Fruit fly (Drosophila melanogaster) whole organism, wandering third instar larva: ENCODE measurements around the gene Ir67b.

Experiments used
- Abd-B ChIP-seq: fragments of >200 bp; optimal IDR thresholded peaks from 2 replicates; lab custom pipeline; 2017; ENCODE audit warnings: missing biosample characterization, missing genetic modification characterization
- CG32264 ChIP-seq: fragments of 200-800 bp; sonication (Bioruptor generic); optimal IDR thresholded peaks from 2 replicates; lab custom pipeline; 2016; ENCODE audit warnings: missing biosample characterization, missing genetic modification characterization
- CG9705 ChIP-seq: fragments of 200-800 bp; sonication (Bioruptor generic); optimal IDR thresholded peaks from 2 replicates; lab custom pipeline; 2018; ENCODE audit warnings: missing biosample characterization, mild to moderate bottlenecking, missing genetic modification characterization
- CrebA ChIP-seq: fragments of 200-800 bp; sonication (Bioruptor generic); optimal IDR thresholded peaks from 2 replicates; lab custom pipeline; 2016; ENCODE audit warnings: missing biosample characterization, mild to moderate bottlenecking, missing genetic modification characterization, borderline replicate concordance
- Dif ChIP-seq: fragments of 200-275, 200-300 bp; sonication (Bioruptor generic); optimal IDR thresholded peaks from 2 replicates; lab custom pipeline; 2018; ENCODE audit warnings: missing biosample characterization, missing genetic modification characterization; ENCODE audit not compliant: partially characterized antibody
- HLH106 ChIP-seq: fragments of 200-800 bp; optimal IDR thresholded peaks from 3 replicates; lab custom pipeline; 2019; ENCODE audit warnings: missing biosample characterization, mild to moderate bottlenecking, missing genetic modification characterization, moderate library complexity
- Hnf4 ChIP-seq: fragments of 200-800 bp; sonication (Bioruptor generic); optimal IDR thresholded peaks from 2 replicates; lab custom pipeline; 2016; ENCODE audit warnings: missing biosample characterization, mild to moderate bottlenecking, missing genetic modification characterization
- Hr78 ChIP-seq: fragments of >200 bp; optimal IDR thresholded peaks from 2 replicates; lab custom pipeline; 2017; ENCODE audit warnings: missing biosample characterization, missing genetic modification characterization
- Jra ChIP-seq: sonication (Bioruptor generic); optimal IDR thresholded peaks from 2 replicates; lab custom pipeline; 2016; ENCODE audit warnings: missing biosample characterization, missing genetic modification characterization
- Mio ChIP-seq: sonication (Bioruptor generic); optimal IDR thresholded peaks from 2 replicates; lab custom pipeline; 2016; ENCODE audit warnings: missing biosample characterization, missing genetic modification characterization
- Myc ChIP-seq: fragments of >200 bp; optimal IDR thresholded peaks from 2 replicates; lab custom pipeline; 2017
- N ChIP-seq: fragments of >200 bp; optimal IDR thresholded peaks from 2 replicates; lab custom pipeline; 2018; ENCODE audit warnings: missing biosample characterization, missing external identifiers, missing genetic modification characterization
- OdsH ChIP-seq: fragments of 200-800 bp; sonication (Bioruptor generic); optimal IDR thresholded peaks from 2 replicates; lab custom pipeline; 2016; ENCODE audit warnings: missing biosample characterization, mild to moderate bottlenecking, missing genetic modification characterization
- Rel ChIP-seq, 2 experiments: fragments of 200-800 bp; sonication (Bioruptor generic) in 1 of 2; optimal IDR thresholded peaks; 2 replicates in 1 of 2; 3 replicates in 1 of 2; lab custom pipeline; 2016 to 2019; ENCODE audit warnings: mild to moderate bottlenecking in 2 of 2, missing biosample characterization in 2 of 2, missing genetic modification characterization in 2 of 2, moderate library complexity in 1 of 2
- Sp1 ChIP-seq: fragments of 200-800 bp; sonication (Bioruptor generic); optimal IDR thresholded peaks from 3 replicates; lab custom pipeline; 2019; ENCODE audit warnings: missing biosample characterization, mild to moderate bottlenecking, missing genetic modification characterization, moderate library complexity
- Vsx2 ChIP-seq: fragments of 200-300, 225-300 bp; sonication (Bioruptor generic); optimal IDR thresholded peaks from 2 replicates; lab custom pipeline; 2018; ENCODE audit warnings: missing biosample characterization, missing genetic modification characterization; ENCODE audit not compliant: partially characterized antibody
- brk ChIP-seq: fragments of 200-800 bp; sonication (Bioruptor generic); optimal IDR thresholded peaks from 2 replicates; lab custom pipeline; 2016; ENCODE audit warnings: missing biosample characterization, mild to moderate bottlenecking, missing genetic modification characterization
- dmrt93B ChIP-seq: fragments of 200-800 bp; sonication (Bioruptor generic); optimal IDR thresholded peaks from 2 replicates; lab custom pipeline; 2018; ENCODE audit warnings: missing biosample characterization, mild to moderate bottlenecking, missing genetic modification characterization
- dsf ChIP-seq: sonication (Bioruptor generic); optimal IDR thresholded peaks from 2 replicates; lab custom pipeline; 2016; ENCODE audit warnings: missing biosample characterization, missing genetic modification characterization, borderline replicate concordance
- ey ChIP-seq: fragments of 200-800 bp; sonication (Bioruptor generic); optimal IDR thresholded peaks from 2 replicates; lab custom pipeline; 2016; ENCODE audit warnings: missing biosample characterization, missing genetic modification characterization
- foxo ChIP-seq, 2 experiments: fragments of 200-800 bp; sonication (Bioruptor generic); optimal IDR thresholded peaks; 2 replicates in 1 of 2; 3 replicates in 1 of 2; lab custom pipeline; 2016 to 2017; ENCODE audit warnings: missing biosample characterization in 2 of 2, missing genetic modification characterization in 2 of 2
- fru ChIP-seq: fragments of 200-800 bp; sonication (Bioruptor generic); optimal IDR thresholded peaks from 3 replicates; lab custom pipeline; 2016; ENCODE audit warnings: missing biosample characterization, mild to moderate bottlenecking, missing genetic modification characterization
- lola ChIP-seq: fragments of >200 bp; optimal IDR thresholded peaks from 2 replicates; lab custom pipeline; 2017; ENCODE audit warnings: missing biosample characterization, missing genetic modification characterization
- pan ChIP-seq: fragments of >200 bp; optimal IDR thresholded peaks from 2 replicates; lab custom pipeline; 2017
- psq ChIP-seq: fragments of 200-800 bp; sonication (Bioruptor generic); optimal IDR thresholded peaks from 3 replicates; lab custom pipeline; 2017; ENCODE audit warnings: missing biosample characterization, mild to moderate bottlenecking, missing genetic modification characterization, moderate library complexity
- rgr ChIP-seq: fragments of 200-800 bp; sonication (Bioruptor generic); optimal IDR thresholded peaks from 3 replicates; lab custom pipeline; 2016; ENCODE audit warnings: missing biosample characterization, mild to moderate bottlenecking, missing genetic modification characterization
- sage ChIP-seq: fragments of 200-800 bp; sonication (Bioruptor generic); optimal IDR thresholded peaks from 2 replicates; lab custom pipeline; 2016; ENCODE audit warnings: missing biosample characterization, mild to moderate bottlenecking, missing genetic modification characterization
- sv ChIP-seq: fragments of 200-800 bp; sonication (Bioruptor generic); optimal IDR thresholded peaks from 3 replicates; lab custom pipeline; 2016; ENCODE audit warnings: missing biosample characterization, missing genetic modification characterization
- tai ChIP-seq: sonication (Bioruptor generic); optimal IDR thresholded peaks from 2 replicates; lab custom pipeline; 2016; ENCODE audit warnings: missing biosample characterization, missing genetic modification characterization
- usp ChIP-seq: fragments of >200 bp; optimal IDR thresholded peaks from 2 replicates; lab custom pipeline; 2017; ENCODE audit warnings: missing biosample characterization, missing genetic modification characterization
- woc ChIP-seq: sonication (Bioruptor generic); optimal IDR thresholded peaks from 2 replicates; lab custom pipeline; 2016; ENCODE audit warnings: missing biosample characterization, mild to moderate bottlenecking, missing genetic modification characterization

The Ir67b gene

dm6 chr3L:10386601-10387000 lies 45.2 kb downstream of the Ir67b start:
- TF ChIP-seq sv (GFP tag; lab: Kevin White, UChicago), result no peak
- no peak for TF ChIP-seq foxo (GFP tag; optimal IDR thresholded peaks at IDR 0.05; lab: Kevin White, UChicago)
- TF ChIP-seq Hr78 (GFP tag; lab: Kevin White, UChicago), result no peak
- no peak for TF ChIP-seq Sp1 (GFP tag; lab: Kevin White, UChicago)
- no peak for TF ChIP-seq dmrt93B (GFP tag; lab: Kevin White, UChicago)
- TF ChIP-seq OdsH (GFP tag; lab: Kevin White, UChicago), result no peak
- TF ChIP-seq dsf (GFP tag; lab: Kevin White, UChicago), result no peak
- no peak for TF ChIP-seq tai (GFP tag; lab: Kevin White, UChicago)
- no peak for TF ChIP-seq pan (lab: Kevin White, UChicago)

DNA sequence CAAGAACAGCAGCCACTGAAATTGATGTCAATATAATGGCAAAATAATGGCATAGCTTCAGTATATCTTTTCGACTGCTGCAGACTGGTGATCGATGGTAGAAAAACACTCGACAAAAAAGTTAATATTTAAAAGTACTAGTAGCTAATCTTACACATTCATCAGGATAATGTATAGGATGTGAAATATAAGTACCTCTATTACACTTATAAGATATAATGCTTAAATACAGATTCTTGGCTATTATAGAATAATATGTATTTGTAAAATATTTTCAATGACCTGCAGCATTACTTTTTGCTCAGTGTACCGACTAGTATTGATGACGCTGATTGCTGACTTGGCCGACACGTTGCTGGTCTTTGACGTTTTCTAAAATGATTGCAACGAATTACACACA lies 45.6 kb downstream of the Ir67b start:
- no peak for TF ChIP-seq Dif (GFP tag; lab: Kevin White, UChicago)
- TF ChIP-seq ey (GFP tag; lab: Kevin White, UChicago), result no peak
- TF ChIP-seq Vsx2 (GFP tag; lab: Kevin White, UChicago), result no peak
- no peak for TF ChIP-seq tai (GFP tag; lab: Kevin White, UChicago)
- TF ChIP-seq lola (GFP tag; lab: Kevin White, UChicago), result no peak
- no peak for TF ChIP-seq dmrt93B (GFP tag; lab: Kevin White, UChicago)
- no peak for TF ChIP-seq woc (GFP tag; lab: Kevin White, UChicago)
- TF ChIP-seq Myc (lab: Kevin White, UChicago), result no peak
- TF ChIP-seq brk (GFP tag; lab: Kevin White, UChicago), result no peak
- no peak for TF ChIP-seq Jra
- TF ChIP-seq Abd-B (GFP tag; lab: Kevin White, UChicago), result no peak
- TF ChIP-seq sv (GFP tag; lab: Kevin White, UChicago), result no peak
- TF ChIP-seq Hr78 (GFP tag; lab: Kevin White, UChicago), result no peak
- TF ChIP-seq Rel (GFP tag; optimal IDR thresholded peaks at IDR 0.05; lab: Kevin White, UChicago), result no peak
- TF ChIP-seq Rel (tag; optimal IDR thresholded peaks at IDR 0.05; lab: Kevin White, UChicago), result no peak
- no peak for TF ChIP-seq sage (GFP tag; lab: Kevin White, UChicago)
- no peak for TF ChIP-seq HLH106
- no peak for TF ChIP-seq Hnf4
- TF ChIP-seq foxo (GFP tag; optimal IDR thresholded peaks at IDR 0.05; lab: Kevin White, UChicago), result no peak
- TF ChIP-seq OdsH (GFP tag; lab: Kevin White, UChicago), result no peak
- no peak for TF ChIP-seq CrebA (GFP tag; lab: Kevin White, UChicago)
- TF ChIP-seq, all 38 proteins: peak for 0

DNA sequence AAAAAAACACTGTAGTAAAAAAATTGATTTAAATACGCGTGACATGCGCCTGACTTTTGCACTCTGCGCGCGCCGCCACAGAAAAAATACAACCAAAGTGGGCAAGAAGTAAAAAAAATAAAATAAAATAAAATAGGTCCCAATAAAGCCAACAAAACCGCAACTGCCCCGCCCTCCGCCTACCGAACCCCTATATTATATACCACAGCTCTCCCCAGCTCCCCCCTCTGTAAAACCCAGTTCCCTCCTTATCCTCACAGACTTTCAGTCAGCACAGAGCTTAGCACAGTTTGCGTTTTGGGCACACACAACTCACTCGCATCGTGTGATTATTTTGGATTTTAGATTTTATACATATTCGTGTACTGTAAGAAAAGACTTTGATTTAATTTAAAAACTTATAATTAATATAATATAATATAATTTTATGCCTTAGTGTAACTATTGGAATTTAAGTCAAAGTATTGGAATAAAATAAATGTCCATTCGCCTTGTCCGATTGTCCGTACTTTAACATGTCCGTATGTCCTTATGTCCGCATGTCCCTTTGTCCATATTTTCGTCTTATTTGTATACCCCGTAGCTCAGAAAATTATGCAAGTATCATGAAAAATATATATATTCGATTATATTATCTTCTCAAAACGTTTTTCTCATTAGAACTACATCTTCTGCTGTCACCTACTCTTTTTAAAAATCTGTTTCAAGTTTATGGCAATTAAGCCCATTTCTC lies 46.9 kb downstream of the Ir67b start:
- TF ChIP-seq psq (GFP tag; lab: Kevin White, UChicago) (peak; percentile 11), fru (GFP tag; lab: Kevin White, UChicago) (no peak)

DNA sequence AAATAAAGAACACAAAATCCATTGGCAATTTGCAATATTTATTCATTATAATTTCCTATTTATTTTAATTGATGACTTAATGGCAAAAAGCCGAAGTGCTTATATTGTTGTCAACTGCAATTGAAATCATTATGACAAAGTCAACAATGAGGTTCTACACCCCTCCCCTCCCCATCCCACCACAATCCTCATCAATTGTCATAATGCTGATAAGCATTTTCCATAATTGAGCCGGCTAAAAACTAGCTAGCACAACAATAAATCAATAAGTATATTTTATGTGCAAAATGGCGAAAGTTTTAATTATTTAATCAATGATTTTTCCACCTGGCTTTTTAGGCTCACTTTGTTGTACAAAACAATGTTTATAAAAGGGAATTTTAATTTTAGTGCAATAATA lies 48.9 kb downstream of the Ir67b start:
- TF ChIP-seq pan (lab: Kevin White, UChicago) (no peak), CG32264 (GFP tag; lab: Kevin White, UChicago) (no peak), CrebA (GFP tag; lab: Kevin White, UChicago) (no peak), Hr78 (GFP tag; lab: Kevin White, UChicago) (no peak), Mio (no peak), tai (GFP tag; lab: Kevin White, UChicago) (no peak), Vsx2 (GFP tag; lab: Kevin White, UChicago) (no peak), usp (no peak), Abd-B (GFP tag; lab: Kevin White, UChicago) (no peak), Sp1 (GFP tag; lab: Kevin White, UChicago) (no peak), Hnf4 (no peak), lola (GFP tag; lab: Kevin White, UChicago) (no peak), OdsH (GFP tag; lab: Kevin White, UChicago) (no peak), rgr (GFP tag; lab: Kevin White, UChicago) (no peak), Jra (no peak), Myc (lab: Kevin White, UChicago) (no peak), CG9705 (GFP tag; lab: Kevin White, UChicago) (no peak), N (no peak)
